Fruit fly (Drosophila melanogaster) whole organism, embryonic: ENCODE measurements around the gene Xe7.

Source experiments
- Asciz ChIP-seq: fragments of 200-800 bp; sonication (Bioruptor generic); optimal IDR thresholded peaks from 2 replicates; lab custom pipeline; 2017; ENCODE audit warnings: missing biosample characterization, mild to moderate bottlenecking, missing genetic modification characterization, missing genetic modification reagents
- Bteb2 ChIP-seq: fragments of 200-800 bp; sonication (Bioruptor generic); optimal IDR thresholded peaks from 2 replicates; lab custom pipeline; 2016; ENCODE audit warnings: missing biosample characterization, missing genetic modification characterization
- CG10274 ChIP-seq: fragments of 200-800 bp; sonication (Bioruptor generic); optimal IDR thresholded peaks from 3 replicates; lab custom pipeline; 2017; ENCODE audit warnings: missing biosample characterization, mild to moderate bottlenecking, missing genetic modification characterization
- CG10543 ChIP-seq: fragments of 200-800 bp; sonication (Bioruptor generic); optimal IDR thresholded peaks from 3 replicates; lab custom pipeline; 2017; ENCODE audit warnings: missing biosample characterization, mild to moderate bottlenecking, missing genetic modification characterization, moderate library complexity
- CG11696 ChIP-seq: fragments of 200-800 bp; sonication (Bioruptor generic); IDR thresholded peaks from 2 replicates; pipeline ENCODE4 v1.3.6; 2022; ENCODE audit warnings: missing biosample characterization, missing genetic modification characterization
- CG12104 ChIP-seq: fragments of 200-800 bp; sonication (Bioruptor generic); optimal IDR thresholded peaks from 3 replicates; lab custom pipeline; 2016; ENCODE audit warnings: missing biosample characterization, missing genetic modification characterization
- CG13296 ChIP-seq: fragments of 200-800 bp; sonication (Bioruptor generic); optimal IDR thresholded peaks from 3 replicates; lab custom pipeline; 2018; ENCODE audit warnings: missing biosample characterization, mild to moderate bottlenecking, missing genetic modification characterization
- CG15269 ChIP-seq: fragments of 200-800 bp; sonication (Bioruptor generic); optimal IDR thresholded peaks from 2 replicates; lab custom pipeline; 2018; ENCODE audit warnings: missing biosample characterization, mild to moderate bottlenecking, missing genetic modification characterization, moderate library complexity
- CG16815 ChIP-seq: fragments of 200-800 bp; sonication (Bioruptor generic); optimal IDR thresholded peaks from 3 replicates; lab custom pipeline; 2017; ENCODE audit warnings: missing biosample characterization, mild to moderate bottlenecking, missing genetic modification characterization
- CG17568 ChIP-seq: fragments of 200-800 bp; sonication (Bioruptor generic); optimal IDR thresholded peaks from 2 replicates; lab custom pipeline; 2018; ENCODE audit warnings: missing biosample characterization, mild to moderate bottlenecking, missing genetic modification characterization, moderate library complexity
- CG2120 ChIP-seq: fragments of 200-800 bp; sonication (Bioruptor generic); optimal IDR thresholded peaks from 3 replicates; lab custom pipeline; 2016; ENCODE audit warnings: missing biosample characterization, missing genetic modification characterization
- CG32532 ChIP-seq: fragments of 200-800 bp; sonication (Bioruptor generic); IDR thresholded peaks from 2 replicates; pipeline ENCODE4 v1.3.6; 2022; ENCODE audit warnings: missing biosample characterization, missing genetic modification characterization
- CG3838 ChIP-seq: fragments of 200-800 bp; sonication (Bioruptor generic); optimal IDR thresholded peaks from 3 replicates; lab custom pipeline; 2016; ENCODE audit warnings: missing biosample characterization, missing genetic modification characterization
- CG4617 ChIP-seq: fragments of 200-800 bp; sonication (Bioruptor generic); optimal IDR thresholded peaks from 3 replicates; lab custom pipeline; 2016; ENCODE audit warnings: missing biosample characterization, missing genetic modification characterization, borderline replicate concordance
- CG4730 ChIP-seq: fragments of 200-800 bp; sonication (Bioruptor generic); IDR thresholded peaks from 2 replicates; pipeline ENCODE4 v1.3.6; 2022; ENCODE audit warnings: missing biosample characterization, missing genetic modification characterization
- CG4820 ChIP-seq: fragments of 200-800 bp; sonication (Bioruptor generic); optimal IDR thresholded peaks from 3 replicates; lab custom pipeline; 2016; ENCODE audit warnings: missing biosample characterization, missing genetic modification characterization
- CG5245 ChIP-seq: fragments of 200-800 bp; sonication (Bioruptor generic); optimal IDR thresholded peaks from 3 replicates; lab custom pipeline; 2016; ENCODE audit warnings: missing biosample characterization, missing genetic modification characterization
- CG6254 ChIP-seq: fragments of 200-800 bp; sonication (Bioruptor generic); optimal IDR thresholded peaks from 3 replicates; lab custom pipeline; 2017; ENCODE audit warnings: mild to moderate bottlenecking, missing biosample characterization, missing genetic modification reagents, missing genetic modification characterization
- CG6272 ChIP-seq: fragments of 200-800 bp; sonication (Bioruptor generic); IDR thresholded peaks from 2 replicates; pipeline ENCODE4 v1.3.6; 2022; ENCODE audit warnings: missing biosample characterization, missing genetic modification characterization
- CG7271 ChIP-seq: fragments of 200-800 bp; sonication (Bioruptor generic); optimal IDR thresholded peaks from 2 replicates; lab custom pipeline; 2018; ENCODE audit warnings: missing biosample characterization, mild to moderate bottlenecking, missing genetic modification characterization, moderate library complexity
- CG7357 ChIP-seq: fragments of 200-800 bp; sonication (Bioruptor generic); IDR thresholded peaks from 3 replicates; pipeline ENCODE4 v1.3.6; 2022; ENCODE audit warnings: missing biosample characterization, missing genetic modification characterization
- CG7963 ChIP-seq: fragments of 200-800 bp; sonication (Bioruptor generic); IDR thresholded peaks from 3 replicates; pipeline ENCODE4 v1.3.6; 2022; ENCODE audit warnings: missing biosample characterization, missing genetic modification characterization; ENCODE audit not compliant: partially characterized antibody
- Eip74EF ChIP-seq, 2 experiments: fragments of 200-800 bp in 1 of 2; fragments of >200 bp in 1 of 2; sonication (Bioruptor generic) in 1 of 2; optimal IDR thresholded peaks; 2 replicates each; lab custom pipeline; 2017 to 2019; ENCODE audit warnings: missing biosample characterization in 2 of 2, missing genetic modification characterization in 2 of 2, mild to moderate bottlenecking in 1 of 2, moderate library complexity in 1 of 2
- Elba2 ChIP-seq: fragments of 200-800 bp; sonication (Bioruptor generic); optimal IDR thresholded peaks from 3 replicates; lab custom pipeline; 2016; ENCODE audit warnings: missing biosample characterization, missing genetic modification characterization
- Hand ChIP-seq: fragments of 200-800 bp; sonication (Bioruptor generic); optimal IDR thresholded peaks from 2 replicates; lab custom pipeline; 2017; ENCODE audit warnings: mild to moderate bottlenecking, missing biosample characterization, missing genetic modification reagents, missing genetic modification characterization
- Med ChIP-seq: fragments of 200-800 bp; sonication (Bioruptor generic); peaks from one replicate; lab custom pipeline; 2016; ENCODE audit warnings: missing biosample characterization, missing genetic modification characterization, mild to moderate bottlenecking, inconsistent platforms, moderate library complexity
- Mes4 ChIP-seq: fragments of 200-800 bp; sonication (Bioruptor generic); optimal IDR thresholded peaks from 2 replicates; lab custom pipeline; 2016; ENCODE audit warnings: missing biosample characterization, missing genetic modification characterization
- NC2α ChIP-seq: fragments of 200-800 bp; sonication (Bioruptor generic); optimal IDR thresholded peaks from 2 replicates; lab custom pipeline; 2016; ENCODE audit warnings: missing biosample characterization, missing genetic modification characterization
- Neu2 ChIP-seq: fragments of 200-800 bp; sonication (Bioruptor generic); optimal IDR thresholded peaks from 3 replicates; lab custom pipeline; 2016; ENCODE audit warnings: missing biosample characterization, missing genetic modification characterization, borderline replicate concordance
- Nf-YC ChIP-seq: fragments of 200-800 bp; optimal IDR thresholded peaks from 3 replicates; lab custom pipeline; 2019; ENCODE audit warnings: missing biosample characterization, mild to moderate bottlenecking, missing genetic modification characterization, moderate library complexity
- Tbp ChIP-seq: fragments of >200 bp; optimal IDR thresholded peaks from 2 replicates; lab custom pipeline; 2018; ENCODE audit warnings: missing biosample characterization, missing genetic modification characterization
- ash1 ChIP-seq: fragments of 200-800 bp; sonication (Bioruptor generic); optimal IDR thresholded peaks from 2 replicates; lab custom pipeline; 2018; ENCODE audit warnings: missing biosample characterization, mild to moderate bottlenecking, missing genetic modification characterization
- bsh ChIP-seq, 2 experiments: fragments of 200-800 bp; sonication (Bioruptor generic); optimal IDR thresholded peaks; 2 replicates each; lab custom pipeline; 2017 to 2018; ENCODE audit warnings: mild to moderate bottlenecking in 2 of 2, missing biosample characterization in 2 of 2, missing genetic modification characterization in 2 of 2, moderate library complexity in 1 of 2
- ftz-f1 ChIP-seq: fragments of 200-800 bp; sonication (Bioruptor generic); optimal IDR thresholded peaks from 2 replicates; lab custom pipeline; 2016; ENCODE audit warnings: missing biosample characterization, missing genetic modification characterization
- gfzf ChIP-seq: fragments of 200-800 bp; sonication (Bioruptor generic); optimal IDR thresholded peaks from 2 replicates; lab custom pipeline; 2016; ENCODE audit warnings: missing biosample characterization, mild to moderate bottlenecking, missing genetic modification characterization, moderate library complexity
- grau ChIP-seq: fragments of 200-800 bp; optimal IDR thresholded peaks from 3 replicates; lab custom pipeline; 2019; ENCODE audit warnings: missing biosample characterization, mild to moderate bottlenecking, missing genetic modification characterization, moderate library complexity
- h ChIP-seq: fragments of >200 bp; optimal IDR thresholded peaks from 2 replicates; lab custom pipeline; 2017
- lbe ChIP-seq: fragments of 200-800 bp; sonication (Bioruptor generic); optimal IDR thresholded peaks from 2 replicates; lab custom pipeline; 2016; ENCODE audit warnings: missing biosample characterization, mild to moderate bottlenecking, missing genetic modification characterization
- mirr ChIP-seq: fragments of 200-800 bp; sonication (Bioruptor generic); optimal IDR thresholded peaks from 3 replicates; lab custom pipeline; 2018; ENCODE audit warnings: missing biosample characterization, mild to moderate bottlenecking, missing genetic modification characterization
- nerfin-1 ChIP-seq: fragments of 200-800 bp; sonication (Bioruptor generic); optimal IDR thresholded peaks from 3 replicates; lab custom pipeline; 2019; ENCODE audit warnings: missing biosample characterization, mild to moderate bottlenecking, missing genetic modification characterization, moderate library complexity
- oc ChIP-seq: fragments of 200-800 bp; sonication (Bioruptor generic); optimal IDR thresholded peaks from 2 replicates; lab custom pipeline; 2018; ENCODE audit warnings: missing biosample characterization, mild to moderate bottlenecking, missing genetic modification characterization, moderate library complexity
- odd ChIP-seq: fragments of 200-800 bp; sonication (Bioruptor generic); optimal IDR thresholded peaks from 2 replicates; lab custom pipeline; 2017; ENCODE audit warnings: missing biosample characterization, mild to moderate bottlenecking, missing genetic modification characterization
- org-1 ChIP-seq: fragments of 200-800 bp; sonication (Bioruptor generic); optimal IDR thresholded peaks from 2 replicates; lab custom pipeline; 2017; ENCODE audit warnings: missing biosample characterization, missing genetic modification characterization
- pnt ChIP-seq: fragments of 200-800 bp; sonication (Bioruptor generic); optimal IDR thresholded peaks from 3 replicates; lab custom pipeline; 2016; ENCODE audit warnings: missing biosample characterization, missing genetic modification characterization
- psq ChIP-seq: fragments of 200-800 bp; sonication (Bioruptor generic); optimal IDR thresholded peaks from 2 replicates; lab custom pipeline; 2017; ENCODE audit warnings: missing biosample characterization, missing genetic modification characterization
- repo ChIP-seq: fragments of 200-800 bp; sonication (Bioruptor generic); optimal IDR thresholded peaks from 2 replicates; lab custom pipeline; 2016; ENCODE audit warnings: missing biosample characterization, missing genetic modification characterization
- slbo ChIP-seq: fragments of 200-800 bp; sonication (Bioruptor generic); IDR thresholded peaks from 2 replicates; pipeline ENCODE4 v1.3.6; 2022; ENCODE audit warnings: missing biosample characterization, missing genetic modification characterization
- so ChIP-seq: fragments of 200-800 bp; sonication (Bioruptor generic); IDR thresholded peaks from 3 replicates; pipeline ENCODE4 v1.3.6; 2022; ENCODE audit warnings: missing biosample characterization, missing genetic modification characterization
- toy ChIP-seq: fragments of 200-800 bp; sonication (Bioruptor generic); IDR thresholded peaks from 2 replicates; pipeline ENCODE4 v1.3.6; 2022; ENCODE audit warnings: missing biosample characterization, missing genetic modification characterization
- wor ChIP-seq: fragments of 200-800 bp; sonication (Bioruptor generic); IDR thresholded peaks from 2 replicates; pipeline ENCODE4 v1.3.6; 2022; ENCODE audit warnings: missing biosample characterization, missing genetic modification characterization

The Xe7 gene

DNA sequence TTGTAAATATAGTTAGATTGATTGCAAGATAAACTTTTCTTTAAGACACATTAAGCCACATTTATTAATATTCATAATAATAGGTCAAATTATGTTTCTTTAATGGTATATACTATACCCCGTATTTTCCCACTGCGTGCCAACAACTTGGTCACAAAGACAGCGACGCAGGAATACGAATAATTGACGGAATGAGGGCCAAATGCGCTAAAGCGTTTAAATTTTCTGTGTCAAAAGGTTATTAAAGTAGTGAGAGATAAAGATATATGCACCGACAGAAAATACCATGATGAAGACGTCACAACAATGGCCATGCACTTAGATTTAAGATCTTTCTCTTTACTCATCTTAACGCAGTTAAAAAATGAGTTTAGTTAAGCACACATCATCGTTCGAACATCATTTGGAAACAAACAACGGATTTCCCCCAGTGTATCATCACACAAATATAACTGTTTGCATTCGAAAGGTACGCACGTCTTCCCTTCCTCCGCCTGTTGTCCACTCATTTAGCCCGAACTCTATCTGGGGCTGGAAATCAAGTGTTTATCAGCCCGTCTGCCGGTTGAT is 48.7 kb downstream of the Xe7 start (continued):
- TF ChIP-seq grau (tag; lab: Kevin White, UChicago) (peak; percentile 54), CG17568 (GFP tag; lab: Kevin White, UChicago) (peak; percentile 24), odd (GFP tag; lab: Kevin White, UChicago) (peak; percentile 51), nerfin-1 (peak; percentile 51), bsh (GFP tag; optimal IDR thresholded peaks at IDR 0.05; lab: Kevin White, UChicago) (peak in 1 of 2 experiments; percentile 65), CG15269 (peak; percentile 58), CG11696 (GFP tag; lab: Robert Waterston, UW) (no peak), CG10543 (no peak), NC2α (GFP tag; lab: Kevin White, UChicago) (no peak), gfzf (GFP tag; lab: Kevin White, UChicago) (no peak), CG6254 (GFP tag; lab: Kevin White, UChicago) (peak; percentile 55), repo (GFP tag; lab: Kevin White, UChicago) (peak; percentile 46), CG2120 (GFP tag; lab: Kevin White, UChicago) (peak; percentile 63), Hand (GFP tag; lab: Kevin White, UChicago) (peak; percentile 44), Neu2 (GFP tag; lab: Kevin White, UChicago) (no peak), Eip74EF (GFP tag; optimal IDR thresholded peaks at IDR 0.05; lab: Kevin White, UChicago) (peak in 1 of 2 experiments; percentile 65), Elba2 (GFP tag; lab: Kevin White, UChicago) (no peak), CG4730 (GFP tag; lab: Robert Waterston, UW) (peak; percentile 46; the same call in 1 of the 2 replicates), Tbp (GFP tag; lab: Kevin White, UChicago) (no peak), Mes4 (peak; percentile 70), psq (GFP tag; lab: Kevin White, UChicago) (no peak), CG7357 (GFP tag; lab: Robert Waterston, UW) (peak; percentile 61; the same call in 1 of the 3 replicates), CG10274 (GFP tag; lab: Kevin White, UChicago) (peak; percentile 30), lbe (GFP tag; lab: Kevin White, UChicago) (no peak), CG5245 (GFP tag; lab: Kevin White, UChicago) (peak; percentile 61), CG3838 (GFP tag; lab: Kevin White, UChicago) (no peak), CG4820 (GFP tag; lab: Kevin White, UChicago) (peak; percentile 65), org-1 (peak; percentile 69), toy (no peak), Asciz (GFP tag; lab: Kevin White, UChicago) (peak; percentile 73), ash1 (GFP tag; lab: Kevin White, UChicago) (no peak), pnt (GFP tag; lab: Kevin White, UChicago) (peak; percentile 38), Bteb2 (GFP tag; lab: Kevin White, UChicago) (no peak), mirr (GFP tag; lab: Kevin White, UChicago) (peak; percentile 18), h (lab: Kevin White, UChicago) (no peak), ftz-f1 (GFP tag; lab: Kevin White, UChicago) (no peak), CG4617 (GFP tag; lab: Kevin White, UChicago) (peak; percentile 23), Nf-YC (peak; percentile 31), CG12104 (GFP tag; lab: Kevin White, UChicago) (peak; percentile 73), oc (tag; lab: Kevin White, UChicago) (peak; percentile 80), so (GFP tag; lab: Robert Waterston, UW) (peak; percentile 44; the same call in 1 of the 3 replicates), slbo (peak; percentile 71), CG16815 (peak; percentile 44), Med (GFP tag; lab: Kevin White, UChicago) (peak; percentile 94), CG32532 (GFP tag; lab: Robert Waterston, UW) (peak; percentile 60; the same call in 1 of the 2 replicates), CG13296 (GFP tag; lab: Kevin White, UChicago) (no peak), CG7963 (GFP tag; lab: Robert Waterston, UW) (no peak), CG6272 (GFP tag; lab: Robert Waterston, UW) (peak; percentile 45), wor (GFP tag; lab: Robert Waterston, UW) (peak; percentile 15; the same call in 1 of the 2 replicates), CG7271 (tag; lab: Kevin White, UChicago) (no peak)
